Worm (Caenorhabditis elegans) whole organism, late embryonic: ENCODE measurements around the gene ugt-30.

Experiments used
- C08G9.2 ChIP-seq: sonication (generic microtip); optimal IDR thresholded peaks from 2 replicates; lab custom pipeline; 2016; ENCODE audit warnings: mild to moderate bottlenecking, missing genetic modification characterization, moderate library complexity, missing compliant biosample characterization
- K02D7.2 ChIP-seq: sonication (generic microtip); optimal IDR thresholded peaks from 2 replicates; lab custom pipeline; 2017; ENCODE audit warnings: mild to moderate bottlenecking, missing genetic modification characterization, missing compliant biosample characterization
- K09A11.1 ChIP-seq: sonication (generic microtip); optimal IDR thresholded peaks from 2 replicates; lab custom pipeline; 2017; ENCODE audit warnings: antibody characterized with exemption, mild to moderate bottlenecking, missing genetic modification characterization, missing compliant biosample characterization; ENCODE audit not compliant: insufficient read depth
- Y22D7AL.16 ChIP-seq: sonication (generic microtip); optimal IDR thresholded peaks from 2 replicates; lab custom pipeline; 2016; ENCODE audit warnings: missing genetic modification characterization, missing compliant biosample characterization
- ahr-1 ChIP-seq: sonication (generic microtip); optimal IDR thresholded peaks from 2 replicates; lab custom pipeline; 2016; ENCODE audit warnings: missing genetic modification characterization, missing compliant biosample characterization
- ceh-14 ChIP-seq: sonication (generic microtip); optimal IDR thresholded peaks from 2 replicates; lab custom pipeline; 2016; ENCODE audit warnings: missing genotype, missing genetic modification characterization, missing compliant biosample characterization
- ceh-18 ChIP-seq: sonication (generic microtip); optimal IDR thresholded peaks from 2 replicates; lab custom pipeline; 2016; ENCODE audit warnings: missing genetic modification characterization, missing compliant biosample characterization
- ceh-2 ChIP-seq: sonication (generic microtip); optimal IDR thresholded peaks from 2 replicates; lab custom pipeline; 2016; ENCODE audit warnings: missing genotype, missing genetic modification characterization, missing compliant biosample characterization
- ceh-31 ChIP-seq: sonication (generic microtip); optimal IDR thresholded peaks from 2 replicates; lab custom pipeline; 2016; ENCODE audit warnings: missing genetic modification characterization, missing compliant biosample characterization
- ceh-34 ChIP-seq: sonication (generic microtip); optimal IDR thresholded peaks from 2 replicates; lab custom pipeline; 2016; ENCODE audit warnings: mild to moderate bottlenecking, missing genetic modification characterization, missing compliant biosample characterization
- ceh-45 ChIP-seq: fragments of 200-800 bp; sonication (Bioruptor generic); IDR thresholded peaks from 2 replicates; pipeline ENCODE4 v1.3.6; 2022; ENCODE audit warnings: missing genetic modification reagents, missing genetic modification characterization, missing compliant biosample characterization
- ceh-6 ChIP-seq: fragments of 200-800 bp; sonication (Bioruptor generic); optimal IDR thresholded peaks from 2 replicates; lab custom pipeline; 2018; ENCODE audit warnings: mild to moderate bottlenecking, missing genetic modification characterization, missing compliant biosample characterization
- ceh-9 ChIP-seq: sonication (generic microtip); optimal IDR thresholded peaks from 2 replicates; lab custom pipeline; 2016; ENCODE audit warnings: mild to moderate bottlenecking, missing genetic modification characterization, inconsistent platforms, missing compliant biosample characterization
- che-1 ChIP-seq: sonication (generic microtip); optimal IDR thresholded peaks from 2 replicates; lab custom pipeline; 2016; ENCODE audit warnings: mild to moderate bottlenecking, missing genetic modification characterization, missing compliant biosample characterization
- elt-2 ChIP-seq: sonication (generic microtip); optimal IDR thresholded peaks from 2 replicates; lab custom pipeline; 2016; ENCODE audit warnings: missing genetic modification reagents, missing genetic modification characterization, missing compliant biosample characterization
- elt-4 ChIP-seq: sonication (generic microtip); optimal IDR thresholded peaks from 2 replicates; lab custom pipeline; 2016; ENCODE audit warnings: missing genetic modification characterization, missing compliant biosample characterization
- ets-4 ChIP-seq: sonication (generic microtip); optimal IDR thresholded peaks from 2 replicates; lab custom pipeline; 2016; ENCODE audit warnings: missing genetic modification characterization, missing compliant biosample characterization
- eyg-1 ChIP-seq: sonication (generic microtip); optimal IDR thresholded peaks from 2 replicates; lab custom pipeline; 2016; ENCODE audit warnings: missing genotype, missing genetic modification characterization, missing compliant biosample characterization
- fax-1 ChIP-seq: sonication (generic microtip); optimal IDR thresholded peaks from 2 replicates; lab custom pipeline; 2016; ENCODE audit warnings: missing genotype, missing genetic modification characterization, missing compliant biosample characterization
- fkh-6 ChIP-seq: sonication (generic microtip); optimal IDR thresholded peaks from 2 replicates; lab custom pipeline; 2016; ENCODE audit warnings: missing genetic modification characterization, missing compliant biosample characterization
- hlh-15 ChIP-seq: sonication (generic microtip); optimal IDR thresholded peaks from 2 replicates; lab custom pipeline; 2016; ENCODE audit warnings: missing genetic modification characterization, missing compliant biosample characterization
- lim-6 ChIP-seq: sonication (generic microtip); optimal IDR thresholded peaks from 2 replicates; lab custom pipeline; 2016; ENCODE audit warnings: missing genetic modification characterization, missing compliant biosample characterization
- madf-2 ChIP-seq: sonication (generic microtip); optimal IDR thresholded peaks from 2 replicates; lab custom pipeline; 2017; ENCODE audit warnings: missing genetic modification characterization, missing compliant biosample characterization
- nfya-1 ChIP-seq: sonication (generic microtip); optimal IDR thresholded peaks from 2 replicates; lab custom pipeline; 2017; ENCODE audit warnings: missing genetic modification characterization, mild to moderate bottlenecking, missing compliant biosample characterization, antibody characterized with exemption, moderate library complexity
- nhr-11 ChIP-seq: fragments of 150-350 bp; optimal IDR thresholded peaks from 2 replicates; lab custom pipeline; 2014; ENCODE audit warnings: missing biosample characterization, missing genetic modification characterization
- pat-9 ChIP-seq: fragments of 200-800 bp; sonication (Bioruptor generic); optimal IDR thresholded peaks from 2 replicates; lab custom pipeline; 2018; ENCODE audit warnings: mild to moderate bottlenecking, missing genetic modification characterization, moderate library complexity, missing compliant biosample characterization
- pha-2 ChIP-seq: sonication (generic microtip); optimal IDR thresholded peaks from 2 replicates; lab custom pipeline; 2017; ENCODE audit warnings: mild to moderate bottlenecking, missing genetic modification characterization, missing compliant biosample characterization
- pqm-1 ChIP-seq: sonication (generic microtip); optimal IDR thresholded peaks from 2 replicates; lab custom pipeline; 2016; ENCODE audit warnings: missing genetic modification characterization, missing compliant biosample characterization
- pros-1 ChIP-seq: fragments of 150-350 bp; optimal IDR thresholded peaks from 2 replicates; lab custom pipeline; 2014; ENCODE audit warnings: missing biosample characterization, missing genetic modification reagents, missing genetic modification characterization
- rnt-1 ChIP-seq: sonication (generic microtip); optimal IDR thresholded peaks from 2 replicates; lab custom pipeline; 2016; ENCODE audit warnings: missing genetic modification characterization, missing compliant biosample characterization
- sdc-2 ChIP-seq: sonication (generic microtip); optimal IDR thresholded peaks from 2 replicates; lab custom pipeline; 2016; ENCODE audit warnings: missing genotype, missing genetic modification characterization, missing compliant biosample characterization
- syd-9 ChIP-seq: sonication (generic microtip); optimal IDR thresholded peaks from 2 replicates; lab custom pipeline; 2016; ENCODE audit warnings: mild to moderate bottlenecking, missing genetic modification characterization, moderate library complexity, missing compliant biosample characterization
- tbx-2 ChIP-seq: sonication (generic microtip); optimal IDR thresholded peaks from 2 replicates; lab custom pipeline; 2016; ENCODE audit warnings: missing genetic modification characterization, missing compliant biosample characterization
- tbx-7 ChIP-seq: sonication (generic microtip); optimal IDR thresholded peaks from 2 replicates; lab custom pipeline; 2016; ENCODE audit warnings: missing genotype, missing genetic modification characterization, missing compliant biosample characterization
- unc-3 ChIP-seq, 2 experiments: fragments of 200-800 bp in 1 of 2; sonication (Bioruptor generic) in 1 of 2; sonication (generic microtip) in 1 of 2; conservative IDR thresholded peaks in 1 of 2; optimal IDR thresholded peaks in 1 of 2; 2 replicates each; pipeline versions ENCODE4 v1.3.6 to Lab custom; 2016 to 2022; ENCODE audit warnings: missing compliant biosample characterization in 2 of 2, missing genetic modification characterization in 2 of 2, missing genetic modification reagents in 1 of 2
- unc-42 ChIP-seq: sonication (generic microtip); optimal IDR thresholded peaks from 2 replicates; lab custom pipeline; 2016; ENCODE audit warnings: missing genotype, missing genetic modification characterization, missing compliant biosample characterization
- unc-55 ChIP-seq: sonication (generic microtip); optimal IDR thresholded peaks from 2 replicates; lab custom pipeline; 2017; ENCODE audit warnings: missing biosample characterization, missing genetic modification reagents, missing genetic modification characterization
- zip-5 ChIP-seq: sonication (generic microtip); optimal IDR thresholded peaks from 2 replicates; lab custom pipeline; 2016; ENCODE audit warnings: missing genetic modification characterization, missing compliant biosample characterization

The ugt-30 gene

DNA sequence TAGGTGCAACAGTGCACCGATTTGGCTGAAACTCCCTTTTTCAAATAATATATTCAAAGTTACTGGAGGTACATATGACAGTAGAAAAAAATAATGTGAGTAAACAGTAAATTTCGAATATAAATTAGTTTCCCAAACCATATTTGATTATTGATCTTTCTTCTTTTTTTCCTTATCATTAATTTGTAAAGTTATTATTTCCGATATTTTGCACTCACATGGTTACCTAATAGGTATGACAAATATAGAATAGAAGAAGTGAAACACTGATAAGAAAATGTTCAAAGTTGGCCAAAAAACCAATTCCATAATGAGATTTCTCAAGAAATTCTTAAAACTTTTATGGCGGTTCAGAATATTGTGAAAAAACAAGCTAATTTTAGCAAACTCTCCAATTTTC, 14.7 kb upstream of the ugt-30 start:
- TF ChIP-seq elt-4 (tag; lab: Kevin White, UChicago) (no peak), pha-2 (no peak), che-1 (tag; lab: Kevin White, UChicago) (no peak), ceh-9 (tag; lab: Kevin White, UChicago) (no peak), K02D7.2 (tag; lab: Kevin White, UChicago) (no peak), ceh-45 (no peak), ceh-18 (tag; lab: Kevin White, UChicago) (no peak), lim-6 (tag; lab: Kevin White, UChicago) (no peak), syd-9 (tag; lab: Kevin White, UChicago) (no peak), hlh-15 (tag; lab: Kevin White, UChicago) (no peak)

DNA sequence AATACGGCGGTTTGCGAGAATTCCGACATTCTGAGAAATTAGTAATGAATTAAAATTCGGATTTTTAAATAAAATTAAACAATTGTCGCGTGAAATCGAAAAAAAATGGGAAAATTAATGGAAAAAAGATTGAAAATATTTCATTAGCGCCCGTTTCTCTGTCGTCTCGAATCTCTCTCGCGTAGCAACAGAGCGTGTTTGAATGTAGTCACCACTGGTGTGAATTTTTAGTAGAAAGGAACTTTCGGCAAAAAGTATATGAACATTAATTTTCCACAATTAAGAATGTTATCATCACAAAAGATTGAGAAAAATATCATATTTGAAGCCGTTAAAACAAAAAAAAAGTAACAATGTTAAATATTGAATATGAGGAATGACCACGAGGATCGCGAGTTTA, 11.7 kb upstream of the ugt-30 start, which contains the start of gene aipl-1:
TSS of gene aipl-1 (minus strand) at position 30 of the 400 bp plus-strand sequence.
- TF ChIP-seq zip-5 (peak; percentile 11), madf-2 (tag; lab: Kevin White, UChicago) (no peak), hlh-15 (tag; lab: Kevin White, UChicago) (no peak), ceh-2 (tag; lab: Kevin White, UChicago) (peak; percentile 62), pha-2 (no peak), eyg-1 (tag; lab: Kevin White, UChicago) (no peak), tbx-7 (tag; lab: Kevin White, UChicago) (no peak), tbx-2 (tag; lab: Kevin White, UChicago) (peak; percentile 78), fax-1 (peak; percentile 36), nhr-11 (no peak), ceh-34 (tag; lab: Kevin White, UChicago) (peak; percentile 10), unc-55 (GFP tag; lab: Kevin White, UChicago) (peak; percentile 7), lim-6 (tag; lab: Kevin White, UChicago) (peak; percentile 8), K09A11.1 (tag; lab: Kevin White, UChicago) (no peak), fkh-6 (tag; lab: Kevin White, UChicago) (no peak), pros-1 (no peak), pqm-1 (peak; percentile 41), ceh-6 (GFP tag; lab: Kevin White, UChicago) (no peak), pat-9 (tag; lab: Kevin White, UChicago) (no peak), ceh-31 (tag; lab: Kevin White, UChicago) (peak; percentile 91), nfya-1 (tag; lab: Kevin White, UChicago) (peak; percentile 35), ceh-14 (tag; lab: Kevin White, UChicago) (peak; percentile 63), C08G9.2 (tag; lab: Kevin White, UChicago) (peak; percentile 53), unc-3 (GFP tag; conservative IDR thresholded peaks at IDR 0.05; lab: Robert Waterston, UW) (no peak), unc-3 (tag; optimal IDR thresholded peaks at IDR 0.05; lab: Kevin White, UChicago) (peak; percentile 19), unc-42 (peak; percentile 88), elt-2 (tag; lab: Kevin White, UChicago) (peak; percentile 20), ets-4 (tag; lab: Kevin White, UChicago) (peak; percentile 24), Y22D7AL.16 (tag; lab: Kevin White, UChicago) (no peak), rnt-1 (tag; lab: Kevin White, UChicago) (peak; percentile 47), sdc-2 (tag; lab: Kevin White, UChicago) (no peak), ahr-1 (tag; lab: Kevin White, UChicago) (peak; percentile 38)

DNA sequence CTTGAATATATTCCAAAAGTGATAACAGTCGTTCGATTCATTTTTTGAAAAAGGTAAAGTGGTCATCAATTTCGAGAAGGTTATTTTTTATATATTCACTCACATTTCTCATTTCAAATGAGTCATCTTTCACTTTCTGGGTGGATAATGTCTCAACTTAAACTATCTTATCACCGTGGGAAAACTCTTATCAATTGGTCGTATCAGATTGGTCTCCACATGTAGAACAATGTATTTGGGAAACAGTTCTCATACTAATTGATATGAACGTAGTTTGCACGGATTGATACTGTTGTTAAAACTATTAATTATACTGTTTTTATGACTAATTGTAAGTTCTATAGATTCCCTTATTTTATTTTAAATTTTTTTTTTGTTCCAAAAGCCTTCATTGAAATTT, 8.8 kb upstream of the ugt-30 start:
- TF ChIP-seq syd-9 (tag; lab: Kevin White, UChicago) (no peak), elt-2 (tag; lab: Kevin White, UChicago) (peak; percentile 92)
- TF ChIP-seq, all 69 proteins: peak for 1
